Fruit fly (Drosophila melanogaster) whole organism, prepupa: ENCODE results near the gene Grip71.

Experiments used
- Blimp-1 ChIP-seq: fragments of 200-800 bp; sonication (Bioruptor generic); optimal IDR thresholded peaks from 3 replicates; lab custom pipeline; 2017; ENCODE audit warnings: missing biosample characterization, missing genetic modification characterization, mild to moderate bottlenecking, moderate library complexity, missing genetic modification reagents
- CG10669 ChIP-seq: fragments of 200-800 bp; sonication (Bioruptor generic); optimal IDR thresholded peaks from 3 replicates; lab custom pipeline; 2018; ENCODE audit warnings: missing biosample characterization, mild to moderate bottlenecking, missing genetic modification characterization, moderate library complexity
- CG11762 ChIP-seq: fragments of 200-800 bp; sonication (Bioruptor generic); optimal IDR thresholded peaks from 3 replicates; lab custom pipeline; 2016; ENCODE audit warnings: missing biosample characterization, missing genetic modification characterization; ENCODE audit not compliant: insufficient read depth
- CG1621 ChIP-seq: fragments of 200-800 bp; sonication (Bioruptor generic); optimal IDR thresholded peaks from 3 replicates; lab custom pipeline; 2018; ENCODE audit warnings: missing biosample characterization, mild to moderate bottlenecking, missing genetic modification characterization
- CG3032 ChIP-seq: fragments of 200-800 bp; optimal IDR thresholded peaks from 2 replicates; lab custom pipeline; 2019; ENCODE audit warnings: missing biosample characterization, mild to moderate bottlenecking, missing genetic modification characterization, moderate library complexity
- CG8119 ChIP-seq: fragments of 200-800 bp; sonication (Bioruptor generic); IDR thresholded peaks from 3 replicates; pipeline ENCODE4 v1.3.6; 2022; ENCODE audit warnings: missing biosample characterization, missing genetic modification characterization
- Ets21C ChIP-seq: fragments of 200-800 bp; sonication (Bioruptor generic); optimal IDR thresholded peaks from 3 replicates; lab custom pipeline; 2016; ENCODE audit warnings: missing biosample characterization, missing genetic modification characterization
- Gug ChIP-seq: fragments of 200-800 bp; sonication (Bioruptor generic); IDR thresholded peaks from 2 replicates; pipeline ENCODE4 v1.3.6; 2022; ENCODE audit warnings: missing biosample characterization, missing genetic modification characterization
- Hr4 ChIP-seq: fragments of 200-800 bp; sonication (Bioruptor generic); optimal IDR thresholded peaks from 3 replicates; lab custom pipeline; 2016; ENCODE audit warnings: missing biosample characterization, missing genetic modification characterization
- Met ChIP-seq: fragments of 200-800 bp; sonication (Bioruptor generic); optimal IDR thresholded peaks from 3 replicates; lab custom pipeline; 2016; ENCODE audit warnings: missing biosample characterization, missing genetic modification characterization
- achi ChIP-seq: fragments of 200-800 bp; sonication (Bioruptor generic); optimal IDR thresholded peaks from 3 replicates; lab custom pipeline; 2016; ENCODE audit warnings: missing biosample characterization, missing genetic modification characterization
- acj6 ChIP-seq: fragments of 200-800 bp; sonication (Bioruptor generic); optimal IDR thresholded peaks from 3 replicates; lab custom pipeline; 2016; ENCODE audit warnings: missing biosample characterization, missing genetic modification characterization
- dac ChIP-seq: fragments of 200-800 bp; sonication (Bioruptor generic); optimal IDR thresholded peaks from 2 replicates; lab custom pipeline; 2017; ENCODE audit warnings: missing biosample characterization, mild to moderate bottlenecking, missing genetic modification characterization
- esn ChIP-seq: fragments of 200-800 bp; sonication (Bioruptor generic); optimal IDR thresholded peaks from 2 replicates; lab custom pipeline; 2016; ENCODE audit warnings: missing biosample characterization, mild to moderate bottlenecking, missing genetic modification characterization, moderate library complexity
- topi ChIP-seq: fragments of 200-800 bp; sonication (Bioruptor generic); optimal IDR thresholded peaks from 3 replicates; lab custom pipeline; 2016; ENCODE audit warnings: missing biosample characterization, missing genetic modification characterization

Grip71 gene

dm6 chr2L:18752823-18753222 lies 44.2 kb downstream of the Grip71 start (continued):
- TF ChIP-seq Blimp-1 (GFP tag; lab: Kevin White, UChicago): no peak
- no peak for TF ChIP-seq Met (GFP tag; lab: Kevin White, UChicago)
- no peak for TF ChIP-seq acj6
- peak; percentile 23 for TF ChIP-seq CG11762 (GFP tag; lab: Kevin White, UChicago)
- peak; percentile 25 for TF ChIP-seq dac
- peak; percentile 49 for TF ChIP-seq Hr4 (GFP tag; lab: Kevin White, UChicago)
- TF ChIP-seq topi (GFP tag; lab: Kevin White, UChicago): no peak

dm6 chr2L:18753242-18753641 lies 44.6 kb downstream of the Grip71 start:
- TF ChIP-seq CG1621 (tag; lab: Kevin White, UChicago): no peak
- TF ChIP-seq CG3032 (tag; lab: Kevin White, UChicago): no peak
- TF ChIP-seq Ets21C (GFP tag; lab: Kevin White, UChicago): no peak
- no peak for TF ChIP-seq achi
- no peak for TF ChIP-seq CG8119 (GFP tag; lab: Robert Waterston, UW)
- TF ChIP-seq acj6: no peak
- TF ChIP-seq esn (GFP tag; lab: Kevin White, UChicago): no peak
- no peak for TF ChIP-seq Hr4 (GFP tag; lab: Kevin White, UChicago)
- no peak for TF ChIP-seq Gug (GFP tag; lab: Robert Waterston, UW)
- TF ChIP-seq CG10669: no peak
